Worm (Caenorhabditis elegans) whole organism, L4 larva: ENCODE results near the gene C14C6.13.

ENCODE experiments used
- R02D3.7 ChIP-seq: fragments of 150-350 bp; sonication (generic microtip); optimal IDR thresholded peaks from 3 replicates; lab custom pipeline; 2014; ENCODE audit warnings: missing biosample characterization, missing genetic modification characterization
- Y105C5A.15 ChIP-seq: fragments of 200-800 bp; sonication (Bioruptor generic); IDR thresholded peaks from 2 replicates; pipeline ENCODE4 v1.3.6; 2022; ENCODE audit warnings: missing genetic modification characterization, missing compliant biosample characterization
- Y48G9A.11 ChIP-seq: fragments of 200-800 bp; sonication (Bioruptor generic); IDR thresholded peaks from 2 replicates; pipeline ENCODE4 v1.3.6; 2022; ENCODE audit warnings: missing genetic modification reagents, missing genetic modification characterization, missing compliant biosample characterization
- Y5F2A.4 ChIP-seq: fragments of 200-800 bp; sonication (Bioruptor generic); optimal IDR thresholded peaks from 2 replicates; lab custom pipeline; 2018; ENCODE audit warnings: mild to moderate bottlenecking, missing genetic modification characterization, missing compliant biosample characterization
- Y75B8A.6 ChIP-seq: fragments of 200-800 bp; sonication (Bioruptor generic); IDR thresholded peaks from 2 replicates; pipeline ENCODE4 v1.3.6; 2022; ENCODE audit warnings: missing genetic modification reagents, missing genetic modification characterization, missing compliant biosample characterization
- aha-1 ChIP-seq: fragments of 150-350 bp; peaks from one replicate; lab custom pipeline; 2014; ENCODE audit warnings: missing biosample characterization, missing genetic modification characterization
- arid-1 ChIP-seq: fragments of 200-800 bp; sonication (Bioruptor generic); conservative IDR thresholded peaks from 2 replicates; pipeline ENCODE4 v1.3.6; 2022; ENCODE audit warnings: missing genetic modification reagents, missing genetic modification characterization, missing compliant biosample characterization
- ceh-28 ChIP-seq: fragments of 150-350 bp; optimal IDR thresholded peaks from 2 replicates; lab custom pipeline; 2014; ENCODE audit warnings: missing biosample characterization, missing genetic modification reagents, missing genetic modification characterization
- ceh-32 ChIP-seq: sonication (generic microtip); optimal IDR thresholded peaks from 2 replicates; lab custom pipeline; 2016; ENCODE audit warnings: mild to moderate bottlenecking, missing genetic modification characterization, missing compliant biosample characterization; ENCODE audit not compliant: poor library complexity
- ces-1 ChIP-seq: fragments of 150-350 bp; sonication (generic microtip); optimal IDR thresholded peaks from 4 replicates; lab custom pipeline; 2014; ENCODE audit warnings: missing biosample characterization, missing genetic modification reagents, missing genetic modification characterization
- daf-12 ChIP-seq: fragments of 150-350 bp; optimal IDR thresholded peaks from 2 replicates; lab custom pipeline; 2014; ENCODE audit warnings: missing biosample characterization, missing genetic modification reagents, missing genetic modification characterization
- daf-16 ChIP-seq, 3 experiments: sonication (generic microtip); optimal IDR thresholded peaks; 2 replicates each; lab custom pipeline; 2016 to 2017; ENCODE audit warnings: missing genetic modification characterization in 3 of 3, missing genetic modification reagents in 3 of 3, mild to moderate bottlenecking in 2 of 3, missing compliant biosample characterization in 2 of 3, missing biosample characterization in 1 of 3, moderate library complexity in 1 of 3
- daf-19 ChIP-seq: fragments of 200-800 bp; sonication (Bioruptor generic); conservative IDR thresholded peaks from 2 replicates; pipeline ENCODE4 v1.3.6; 2022; ENCODE audit warnings: missing genetic modification characterization, missing compliant biosample characterization
- dmd-6 ChIP-seq: fragments of 200-800 bp; sonication (Bioruptor generic); IDR thresholded peaks from 2 replicates; pipeline ENCODE4 v1.3.6; 2022; ENCODE audit warnings: missing genetic modification reagents, missing genetic modification characterization, missing compliant biosample characterization
- dmd-8 ChIP-seq: fragments of 200-800 bp; sonication (Bioruptor generic); IDR thresholded peaks from 2 replicates; pipeline ENCODE4 v1.3.6; 2022; ENCODE audit warnings: missing genetic modification characterization, missing compliant biosample characterization
- duxl-1 ChIP-seq: sonication (generic microtip); optimal IDR thresholded peaks from 2 replicates; lab custom pipeline; 2016; ENCODE audit warnings: mild to moderate bottlenecking, missing genetic modification characterization, moderate library complexity, missing compliant biosample characterization; ENCODE audit not compliant: poor library complexity
- egl-27 ChIP-seq: sonication (generic microtip); optimal IDR thresholded peaks from 3 replicates; lab custom pipeline; 2017; ENCODE audit warnings: missing biosample characterization, missing genetic modification reagents, missing genetic modification characterization
- fkh-10 ChIP-seq: fragments of 150-350 bp; optimal IDR thresholded peaks from 2 replicates; lab custom pipeline; 2014; ENCODE audit warnings: missing biosample characterization, missing genetic modification reagents, missing genetic modification characterization
- gei-8 ChIP-seq: fragments of 200-800 bp; sonication (Bioruptor generic); optimal IDR thresholded peaks from 2 replicates; lab custom pipeline; 2018; ENCODE audit warnings: mild to moderate bottlenecking, missing genetic modification characterization, missing compliant biosample characterization
- hif-1 ChIP-seq, 2 experiments: sonication (generic microtip); optimal IDR thresholded peaks; 2 replicates each; lab custom pipeline; 2016 to 2017; ENCODE audit warnings: missing compliant biosample characterization in 2 of 2, missing genetic modification characterization in 2 of 2, missing genetic modification reagents in 2 of 2, missing genotype in 2 of 2, mild to moderate bottlenecking in 1 of 2
- lin-13 ChIP-seq: fragments of 150-350 bp; optimal IDR thresholded peaks from 2 replicates; lab custom pipeline; 2014; ENCODE audit warnings: missing biosample characterization, missing genetic modification reagents, missing genetic modification characterization
- lin-38 ChIP-seq: fragments of 200-800 bp; sonication (Bioruptor generic); IDR thresholded peaks from 2 replicates; pipeline ENCODE4 v1.3.6; 2022; ENCODE audit warnings: missing genetic modification reagents, missing genetic modification characterization, missing compliant biosample characterization
- lsy-2 ChIP-seq, 2 experiments: fragments of 150-350 bp in 1 of 2; sonication (generic microtip) in 1 of 2; optimal IDR thresholded peaks; 2 replicates each; lab custom pipeline; 2014 to 2017; ENCODE audit warnings: missing biosample characterization in 2 of 2, missing genetic modification characterization in 2 of 2
- madf-9 ChIP-seq: fragments of 200-800 bp; sonication (Bioruptor generic); conservative IDR thresholded peaks from 2 replicates; pipeline ENCODE4 v1.3.6; 2022; ENCODE audit warnings: missing genetic modification reagents, missing genetic modification characterization, missing compliant biosample characterization
- mep-1 ChIP-seq: fragments of 150-350 bp; sonication (generic microtip); optimal IDR thresholded peaks from 3 replicates; lab custom pipeline; 2014; ENCODE audit warnings: missing biosample characterization, missing genetic modification characterization
- mxl-2 ChIP-seq: fragments of 200-800 bp; sonication (Bioruptor generic); conservative IDR thresholded peaks from 2 replicates; pipeline ENCODE4 v1.3.6; 2022; ENCODE audit warnings: missing genetic modification reagents, missing genetic modification characterization, missing compliant biosample characterization
- mxl-3 ChIP-seq: fragments of 200-800 bp; sonication (Bioruptor generic); optimal IDR thresholded peaks from 2 replicates; lab custom pipeline; 2018; ENCODE audit warnings: mild to moderate bottlenecking, missing genetic modification characterization, missing compliant biosample characterization
- nhr-10 ChIP-seq: fragments of 150-350 bp; optimal IDR thresholded peaks from 2 replicates; lab custom pipeline; 2014; ENCODE audit warnings: missing biosample characterization, missing genetic modification characterization
- nhr-11 ChIP-seq: fragments of 150-350 bp; optimal IDR thresholded peaks from 2 replicates; lab custom pipeline; 2014; ENCODE audit warnings: missing biosample characterization, missing genetic modification characterization
- nhr-111 ChIP-seq: fragments of 200-800 bp; sonication (Bioruptor generic); optimal IDR thresholded peaks from 2 replicates; lab custom pipeline; 2018; ENCODE audit warnings: mild to moderate bottlenecking, missing genetic modification characterization, missing compliant biosample characterization
- nhr-237 ChIP-seq: sonication (generic microtip); optimal IDR thresholded peaks from 2 replicates; lab custom pipeline; 2017; ENCODE audit warnings: missing biosample characterization, missing genetic modification characterization
- nhr-28 ChIP-seq: fragments of 150-350 bp; optimal IDR thresholded peaks from 2 replicates; lab custom pipeline; 2014; ENCODE audit warnings: missing biosample characterization, missing genetic modification characterization
- nhr-6 ChIP-seq: fragments of 150-350 bp; optimal IDR thresholded peaks from 2 replicates; lab custom pipeline; 2014; ENCODE audit warnings: missing biosample characterization, missing genetic modification characterization
- nhr-77 ChIP-seq: fragments of 150-350 bp; optimal IDR thresholded peaks from 2 replicates; lab custom pipeline; 2014; ENCODE audit warnings: missing biosample characterization, missing genetic modification characterization
- pha-4 ChIP-seq, 2 experiments: fragments of 150-350 bp in 1 of 2; fragments of 200-800 bp in 1 of 2; sonication (Bioruptor generic) in 1 of 2; IDR thresholded peaks in 1 of 2; optimal IDR thresholded peaks in 1 of 2; 2 replicates each; pipeline versions ENCODE4 v1.3.6 to Lab custom; 2014 to 2022; ENCODE audit warnings: missing genetic modification characterization in 2 of 2, missing genetic modification reagents in 2 of 2, missing biosample characterization in 1 of 2, missing compliant biosample characterization in 1 of 2
- php-3 ChIP-seq: fragments of 200-800 bp; sonication (Bioruptor generic); IDR thresholded peaks from 2 replicates; pipeline ENCODE4 v1.3.6; 2022; ENCODE audit warnings: missing genetic modification reagents, missing genetic modification characterization, missing compliant biosample characterization
- set-16 ChIP-seq: fragments of 200-800 bp; sonication (Bioruptor generic); IDR thresholded peaks from 2 replicates; pipeline ENCODE4 v1.3.6; 2022; ENCODE audit warnings: missing genetic modification reagents, missing genetic modification characterization, missing compliant biosample characterization
- unc-62 ChIP-seq, 3 experiments: fragments of 150-350 bp in 1 of 3; sonication (generic microtip); optimal IDR thresholded peaks in 2 of 3; peaks in 1 of 3; 1 replicate in 1 of 3; 2 replicates in 2 of 3; lab custom pipeline; 2014 to 2017; ENCODE audit warnings: missing biosample characterization in 3 of 3, missing genetic modification characterization in 3 of 3, missing genetic modification reagents in 3 of 3, missing genotype in 1 of 3
- vab-7 ChIP-seq: fragments of 200-800 bp; sonication (Bioruptor generic); IDR thresholded peaks from 2 replicates; pipeline ENCODE4 v1.3.6; 2022; ENCODE audit warnings: missing genetic modification reagents, missing genetic modification characterization, missing compliant biosample characterization
- zfp-3 ChIP-seq: fragments of 200-800 bp; sonication (Bioruptor generic); conservative IDR thresholded peaks from 2 replicates; pipeline ENCODE4 v1.3.6; 2022; ENCODE audit warnings: missing genetic modification reagents, missing genetic modification characterization, missing compliant biosample characterization
- zip-2 ChIP-seq: fragments of 150-350 bp; optimal IDR thresholded peaks from 2 replicates; lab custom pipeline; 2014; ENCODE audit warnings: missing biosample characterization, missing genetic modification characterization

The C14C6.13 gene

ce11 chrV:609671-610070 lies 35.1 kb upstream of the C14C6.13 start, which contains the start of gene srlf-36:
Gene srlf-36, minus strand, starts transcription at chrV:609771.
- TF ChIP-seq Y5F2A.4 (GFP tag; lab: Kevin White, UChicago) (no peak), zfp-3 (GFP tag; lab: Robert Waterston, UW) (no peak), nhr-11 (tag; lab: Kevin White, UChicago) (no peak), mxl-2 (GFP tag; lab: Robert Waterston, UW) (no peak)

ce11 chrV:608844-609243 lies 34.3 kb upstream of the C14C6.13 start, which contains the start of gene srw-109:
Gene srw-109, minus strand, starts transcription at chrV:608944.
- TF ChIP-seq dmd-6 (GFP tag; lab: Robert Waterston, UW) (no peak), nhr-77 (no peak), daf-12 (tag; lab: Kevin White, UChicago) (no peak), nhr-28 (tag; lab: Kevin White, UChicago) (no peak), lsy-2 (tag; optimal IDR thresholded peaks at IDR 0.05; lab: Kevin White, UChicago) (no peak), ces-1 (no peak), mep-1 (tag; lab: Kevin White, UChicago) (no peak), ceh-32 (tag; lab: Kevin White, UChicago) (no peak), nhr-111 (no peak)

ce11 chrV:604105-604504 lies 29.6 kb upstream of the C14C6.13 start, which contains the start of gene srlf-37:
Gene srlf-37, minus strand, starts transcription at chrV:604205.
- TF ChIP-seq daf-19 (GFP tag; lab: Robert Waterston, UW) (no peak), Y75B8A.6 (GFP tag; lab: Robert Waterston, UW) (no peak), duxl-1 (tag; lab: Kevin White, UChicago) (no peak), gei-8 (GFP tag; lab: Kevin White, UChicago) (no peak), mxl-2 (GFP tag; lab: Robert Waterston, UW) (no peak), ceh-28 (tag; lab: Kevin White, UChicago) (no peak), zip-2 (tag; lab: Kevin White, UChicago) (no peak), mep-1 (tag; lab: Kevin White, UChicago) (no peak), nhr-237 (tag; lab: Kevin White, UChicago) (no peak)

- TF ChIP-seq arid-1 (GFP tag; lab: Robert Waterston, UW) (no peak), nhr-10 (tag; lab: Kevin White, UChicago) (no peak), vab-7 (GFP tag; lab: Robert Waterston, UW) (no peak), Y105C5A.15 (no peak), daf-16 (GFP tag; optimal IDR thresholded peaks at IDR 0.05; lab: Kevin White, UChicago) (no peak), daf-16 (tag; optimal IDR thresholded peaks at IDR 0.05; lab: Kevin White, UChicago) (no peak), aha-1 (tag; lab: Kevin White, UChicago) (peak; percentile 64)
Observed at ce11 chrV:600231-600630, 25.7 kb upstream of the C14C6.13 start, which contains the start of gene nhr-251. Gene nhr-251, plus strand, starts transcription at chrV:600531.

ce11 chrV:599783-600182 lies 25.2 kb upstream of the C14C6.13 start:
- TF ChIP-seq unc-62 (GFP tag; optimal IDR thresholded peaks at IDR 0.05 in 1 of 2; lab: Kevin White, UChicago), result peak in 1 of 2 experiments; percentile 84
- no peak for TF ChIP-seq unc-62 (tag; optimal IDR thresholded peaks at IDR 0.05; lab: Kevin White, UChicago)
- TF ChIP-seq aha-1 (tag; lab: Kevin White, UChicago), result peak; percentile 71
- TF ChIP-seq nhr-6, result no peak

- TF ChIP-seq lin-13 (GFP tag; lab: Kevin White, UChicago) (no peak), hif-1 (tag; optimal IDR thresholded peaks at IDR 0.05; lab: Kevin White, UChicago) (no peak), Y48G9A.11 (GFP tag; lab: Robert Waterston, UW) (no peak), mxl-3 (GFP tag; lab: Kevin White, UChicago) (no peak), pha-4 (GFP tag; IDR thresholded peaks at IDR 0.05; lab: Robert Waterston, UW) (no peak), pha-4 (tag; optimal IDR thresholded peaks at IDR 0.05; lab: Kevin White, UChicago) (no peak), madf-9 (GFP tag; lab: Robert Waterston, UW) (no peak), aha-1 (tag; lab: Kevin White, UChicago) (peak; percentile 41), egl-27 (tag; lab: Kevin White, UChicago) (no peak), php-3 (GFP tag; lab: Robert Waterston, UW) (no peak), arid-1 (GFP tag; lab: Robert Waterston, UW) (no peak), lin-38 (GFP tag; lab: Robert Waterston, UW) (no peak), fkh-10 (GFP tag; lab: Kevin White, UChicago) (no peak), R02D3.7 (tag; lab: Kevin White, UChicago) (no peak), dmd-8 (no peak), mxl-2 (GFP tag; lab: Robert Waterston, UW) (no peak), set-16 (GFP tag; lab: Robert Waterston, UW) (no peak)
Observed at ce11 chrV:598626-599025, 24.1 kb upstream of the C14C6.13 start.
